Worm (Caenorhabditis elegans) whole organism, L1 larva: ENCODE data around the gene cut-3.
A peak's percentile ranks its signal among the peaks of the same experiment; 100 is the strongest.

Experiments
- C04F5.9 ChIP-seq: sonication (generic microtip); optimal IDR thresholded peaks from 2 replicates; lab custom pipeline; 2016; ENCODE audit warnings: missing genetic modification characterization, missing compliant biosample characterization
- C34B4.2 ChIP-seq: sonication (generic microtip); optimal IDR thresholded peaks from 2 replicates; lab custom pipeline; 2017; ENCODE audit warnings: mild to moderate bottlenecking, missing genetic modification characterization, missing compliant biosample characterization
- Y116A8C.19 ChIP-seq: sonication (generic microtip); optimal IDR thresholded peaks from 2 replicates; lab custom pipeline; 2016; ENCODE audit warnings: missing compliant biosample characterization, missing genetic modification characterization, borderline replicate concordance
- alr-1 ChIP-seq: fragments of 200-800 bp; sonication (Bioruptor generic); optimal IDR thresholded peaks from 2 replicates; lab custom pipeline; 2018; ENCODE audit warnings: borderline replicate concordance, mild to moderate bottlenecking, missing genetic modification characterization, missing compliant biosample characterization
- aly-2 ChIP-seq: fragments of 150-350 bp; optimal IDR thresholded peaks from 2 replicates; lab custom pipeline; 2014; ENCODE audit warnings: missing biosample characterization, missing genetic modification characterization
- ama-1 ChIP-seq: fragments of 150-350 bp; optimal IDR thresholded peaks from 2 replicates; lab custom pipeline; 2014
- blmp-1 ChIP-seq: fragments of 150-350 bp; optimal IDR thresholded peaks from 2 replicates; lab custom pipeline; 2014; ENCODE audit warnings: missing biosample characterization, missing genetic modification characterization
- efl-1 ChIP-seq, 4 experiments: fragments of 150-350 bp; optimal IDR thresholded peaks in 3 of 4; peaks in 1 of 4; 1 replicate in 1 of 4; 2 replicates in 3 of 4; lab custom pipeline; 2014; ENCODE audit warnings: missing biosample characterization in 2 of 4, missing genetic modification characterization in 2 of 4, missing genetic modification reagents in 2 of 4
- elt-2 ChIP-seq: sonication (generic microtip); optimal IDR thresholded peaks from 2 replicates; lab custom pipeline; 2016; ENCODE audit warnings: missing genetic modification characterization, mild to moderate bottlenecking, inconsistent platforms, missing compliant biosample characterization, missing genetic modification reagents
- elt-3 ChIP-seq, 6 experiments: fragments of 150-350 bp in 1 of 6; sonication (generic microtip); optimal IDR thresholded peaks; 2 replicates each; lab custom pipeline; 2017 to 2018; ENCODE audit warnings: missing biosample characterization in 6 of 6, missing genetic modification characterization in 6 of 6, inconsistent platforms in 1 of 6
- ets-5 ChIP-seq: fragments of 200-800 bp; sonication (Bioruptor generic); IDR thresholded peaks from 2 replicates; pipeline ENCODE4 v1.3.6; 2022; ENCODE audit warnings: missing genetic modification characterization, missing compliant biosample characterization
- fkh-10 ChIP-seq: sonication (generic microtip); optimal IDR thresholded peaks from 2 replicates; lab custom pipeline; 2017; ENCODE audit warnings: missing biosample characterization, missing genetic modification reagents, missing genetic modification characterization
- fkh-4 ChIP-seq: sonication (generic microtip); optimal IDR thresholded peaks from 2 replicates; lab custom pipeline; 2016; ENCODE audit warnings: missing compliant biosample characterization, missing genetic modification characterization, borderline replicate concordance
- fkh-8 ChIP-seq: sonication (generic microtip); optimal IDR thresholded peaks from 2 replicates; lab custom pipeline; 2016; ENCODE audit warnings: mild to moderate bottlenecking, missing genetic modification characterization, missing compliant biosample characterization
- fos-1 ChIP-seq: fragments of 150-350 bp; optimal IDR thresholded peaks from 2 replicates; lab custom pipeline; 2014; ENCODE audit warnings: missing biosample characterization, missing genetic modification characterization
- hlh-17 ChIP-seq: fragments of 200-800 bp; sonication (Bioruptor generic); optimal IDR thresholded peaks from 2 replicates; lab custom pipeline; 2018; ENCODE audit warnings: missing genetic modification characterization, mild to moderate bottlenecking, missing compliant biosample characterization, moderate library complexity, borderline replicate concordance
- hlh-4 ChIP-seq: sonication (generic microtip); optimal IDR thresholded peaks from 2 replicates; lab custom pipeline; 2016; ENCODE audit warnings: mild to moderate bottlenecking, missing genetic modification characterization, missing compliant biosample characterization
- lin-14 ChIP-seq: fragments of 200-800 bp; sonication (Bioruptor generic); optimal IDR thresholded peaks from 2 replicates; lab custom pipeline; 2018; ENCODE audit warnings: mild to moderate bottlenecking, missing genetic modification characterization, moderate library complexity, missing compliant biosample characterization
- lin-35 ChIP-seq, 2 experiments: fragments of 150-350 bp; optimal IDR thresholded peaks; 2 replicates each; lab custom pipeline; 2014; ENCODE audit warnings: missing biosample characterization in 2 of 2, missing genetic modification characterization in 2 of 2, missing genetic modification reagents in 2 of 2
- mab-9 ChIP-seq: fragments of 200-800 bp; sonication (Bioruptor generic); IDR thresholded peaks from 2 replicates; pipeline ENCODE4 v1.3.6; 2022; ENCODE audit warnings: missing genetic modification reagents, missing genetic modification characterization, missing compliant biosample characterization
- mdl-1 ChIP-seq, 2 experiments: fragments of 150-350 bp; optimal IDR thresholded peaks; 2 replicates each; lab custom pipeline; 2014 to 2017; ENCODE audit warnings: missing biosample characterization in 2 of 2, missing genetic modification characterization in 2 of 2, inconsistent platforms in 1 of 2
- mef-2 ChIP-seq: fragments of 150-350 bp; optimal IDR thresholded peaks from 2 replicates; lab custom pipeline; 2014; ENCODE audit warnings: missing biosample characterization, missing genetic modification characterization
- nhr-11 ChIP-seq: fragments of 150-350 bp; optimal IDR thresholded peaks from 2 replicates; lab custom pipeline; 2014; ENCODE audit warnings: missing biosample characterization, missing genetic modification characterization
- nhr-20 ChIP-seq: sonication (generic microtip); optimal IDR thresholded peaks from 2 replicates; lab custom pipeline; 2016; ENCODE audit warnings: mild to moderate bottlenecking, missing genetic modification characterization, missing compliant biosample characterization
- nhr-237 ChIP-seq: fragments of 150-350 bp; optimal IDR thresholded peaks from 2 replicates; lab custom pipeline; 2014; ENCODE audit warnings: missing biosample characterization, missing genetic modification characterization
- nhr-71 ChIP-seq: sonication (generic microtip); optimal IDR thresholded peaks from 2 replicates; lab custom pipeline; 2016; ENCODE audit warnings: mild to moderate bottlenecking, missing genetic modification characterization, moderate library complexity, missing compliant biosample characterization
- nhr-76 ChIP-seq: sonication (generic microtip); optimal IDR thresholded peaks from 2 replicates; lab custom pipeline; 2017; ENCODE audit warnings: missing biosample characterization, missing genetic modification characterization
- nhr-85 ChIP-seq: sonication (generic microtip); peaks from one replicate; lab custom pipeline; 2016; ENCODE audit warnings: missing genetic modification characterization, inconsistent platforms, missing compliant biosample characterization
- snpc-4 ChIP-seq: fragments of 150-350 bp; optimal IDR thresholded peaks from 2 replicates; lab custom pipeline; 2014; ENCODE audit warnings: missing biosample characterization, missing genetic modification characterization
- snu-23 ChIP-seq: sonication (generic microtip); optimal IDR thresholded peaks from 2 replicates; lab custom pipeline; 2016; ENCODE audit warnings: missing genetic modification characterization, missing compliant biosample characterization
- sox-4 ChIP-seq: sonication (generic microtip); optimal IDR thresholded peaks from 2 replicates; lab custom pipeline; 2016; ENCODE audit warnings: missing genetic modification characterization, missing compliant biosample characterization
- sptf-1 ChIP-seq: fragments of 150-350 bp; optimal IDR thresholded peaks from 2 replicates; lab custom pipeline; 2014; ENCODE audit warnings: missing biosample characterization, missing genetic modification characterization
- sup-37 ChIP-seq: fragments of 200-800 bp; sonication (Bioruptor generic); optimal IDR thresholded peaks from 2 replicates; lab custom pipeline; 2018; ENCODE audit warnings: mild to moderate bottlenecking, missing genetic modification characterization, missing compliant biosample characterization
- tlp-1 ChIP-seq: fragments of 150-350 bp; optimal IDR thresholded peaks from 2 replicates; lab custom pipeline; 2014; ENCODE audit warnings: missing biosample characterization, missing genetic modification characterization
- unc-30 ChIP-seq: sonication (generic microtip); optimal IDR thresholded peaks from 2 replicates; lab custom pipeline; 2017; ENCODE audit warnings: missing biosample characterization, missing genetic modification characterization
- unc-86 ChIP-seq: sonication (generic microtip); optimal IDR thresholded peaks from 2 replicates; lab custom pipeline; 2016; ENCODE audit warnings: missing genetic modification characterization, missing compliant biosample characterization
- zip-4 ChIP-seq: fragments of 200-800 bp; sonication (Bioruptor generic); optimal IDR thresholded peaks from 2 replicates; lab custom pipeline; 2018; ENCODE audit warnings: mild to moderate bottlenecking, missing genetic modification characterization, moderate library complexity, missing compliant biosample characterization

Gene cut-3

ce11 chrII:8440792-8441191 is 5.8 kb downstream of the cut-3 start (continued):
- no peak for TF ChIP-seq fkh-4 (tag; lab: Kevin White, UChicago)
- TF ChIP-seq nhr-20 (tag; lab: Kevin White, UChicago) = peak; percentile 84
- TF ChIP-seq ets-5 = no peak
- TF ChIP-seq nhr-71 (tag; lab: Kevin White, UChicago) = peak; percentile 75
- no peak for TF ChIP-seq nhr-76 (tag; lab: Kevin White, UChicago)
- TF ChIP-seq fkh-10 (GFP tag; lab: Kevin White, UChicago) = no peak
- TF ChIP-seq fos-1 = no peak
- TF ChIP-seq sup-37 (GFP tag; lab: Kevin White, UChicago) = no peak
- no peak for TF ChIP-seq hlh-17
- peak in 1 of 2 experiments; percentile 51 for TF ChIP-seq mdl-1 (tag; optimal IDR thresholded peaks at IDR 0.05; lab: Kevin White, UChicago)
- no peak for TF ChIP-seq snpc-4 (tag; lab: Kevin White, UChicago)
- TF ChIP-seq sptf-1 (tag; lab: Kevin White, UChicago) = no peak
- no peak for TF ChIP-seq tlp-1
- no peak for TF ChIP-seq efl-1 (optimal IDR thresholded peaks at IDR 0.05; lab: Kevin White, UChicago)
- peak in 1 of 2 experiments; percentile 90 for TF ChIP-seq efl-1 (GFP tag; optimal IDR thresholded peaks at IDR 0.05 in 1 of 2; lab: Kevin White, UChicago)
- TF ChIP-seq mef-2 (tag; lab: Kevin White, UChicago) = no peak
- no peak for TF ChIP-seq alr-1 (tag; lab: Kevin White, UChicago)
- no peak for TF ChIP-seq lin-35 (GFP tag; optimal IDR thresholded peaks at IDR 0.05; lab: Kevin White, UChicago)
- no peak for TF ChIP-seq hlh-4 (tag; lab: Kevin White, UChicago)
- TF ChIP-seq aly-2 (tag; lab: Kevin White, UChicago) = no peak
- TF ChIP-seq mab-9 (GFP tag; lab: Robert Waterston, UW) = no peak
- no peak for TF ChIP-seq elt-2 (tag; lab: Kevin White, UChicago)
- peak; percentile 48 for TF ChIP-seq snu-23 (GFP tag; lab: Kevin White, UChicago)
- TF ChIP-seq Y116A8C.19 (tag; lab: Kevin White, UChicago) = no peak

DNA sequence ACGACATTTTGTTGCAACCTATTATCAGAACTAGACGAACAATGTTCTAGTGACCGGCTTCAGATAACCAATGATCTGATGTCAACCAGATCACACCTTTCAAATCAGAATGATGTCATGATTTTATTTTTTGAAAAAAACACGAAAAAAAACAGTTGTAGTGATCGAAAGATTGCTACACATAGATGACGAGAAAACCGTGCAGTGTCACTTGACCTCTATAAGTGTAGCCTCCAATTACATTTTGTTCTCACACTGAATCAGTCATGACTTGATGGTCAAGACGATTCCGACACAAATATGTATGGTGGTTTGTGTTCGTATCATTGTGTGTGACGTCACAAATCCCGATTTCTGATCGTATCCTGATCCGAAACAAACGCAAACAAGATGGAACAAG is 6.5 kb downstream of the cut-3 start:
- TF ChIP-seq ama-1 (lab: Kevin White, UChicago) (peak; percentile 2), nhr-20 (tag; lab: Kevin White, UChicago) (peak; percentile 55), lin-35 (GFP tag; optimal IDR thresholded peaks at IDR 0.05; lab: Kevin White, UChicago) (peak in 1 of 2 experiments; percentile 5), unc-30 (tag; lab: Kevin White, UChicago) (no peak), blmp-1 (tag; lab: Kevin White, UChicago) (peak; percentile 17), fkh-4 (tag; lab: Kevin White, UChicago) (no peak), unc-86 (tag; lab: Kevin White, UChicago) (no peak), alr-1 (tag; lab: Kevin White, UChicago) (no peak), nhr-85 (peak; percentile 88), sptf-1 (tag; lab: Kevin White, UChicago) (no peak), nhr-71 (tag; lab: Kevin White, UChicago) (peak; percentile 20), lin-14 (GFP tag; lab: Kevin White, UChicago) (peak; percentile 8)

DNA sequence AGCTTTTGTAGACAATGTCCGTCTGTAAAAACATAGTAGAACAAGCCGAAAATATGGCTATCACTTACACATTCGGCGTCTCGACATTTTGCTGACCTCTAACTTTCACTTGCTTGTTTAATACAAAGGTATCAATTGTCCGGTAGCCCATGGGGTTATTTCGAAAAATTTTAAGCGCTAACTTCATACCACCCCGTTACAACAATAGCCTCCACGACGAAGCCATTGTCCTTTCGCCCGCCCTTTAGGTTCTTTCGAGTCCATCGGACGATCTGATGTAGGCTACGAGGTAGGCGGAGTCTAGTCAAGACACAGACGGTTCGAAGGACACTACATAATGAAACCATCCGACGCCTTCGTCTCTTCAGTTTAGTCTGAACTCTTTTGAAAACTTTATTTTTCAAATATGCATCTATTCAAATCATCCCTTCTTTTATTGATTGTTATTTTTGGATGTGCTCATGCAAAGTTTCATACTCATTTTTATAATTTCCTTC is 7.8 kb downstream of the cut-3 start, which contains the start of gene lips-10:
Gene lips-10 (plus strand): TSS at position 378 of the 497 bp plus-strand sequence.
- no peak for TF ChIP-seq zip-4 (GFP tag; lab: Kevin White, UChicago)
- no peak for TF ChIP-seq C04F5.9 (tag; lab: Kevin White, UChicago)
- no peak for TF ChIP-seq fos-1
- no peak for TF ChIP-seq sox-4 (tag; lab: Kevin White, UChicago)
- TF ChIP-seq nhr-85 = peak; percentile 71
- TF ChIP-seq unc-86 (tag; lab: Kevin White, UChicago) = no peak
- no peak for TF ChIP-seq C34B4.2 (tag; lab: Kevin White, UChicago)
- no peak for TF ChIP-seq fkh-8
- no peak for TF ChIP-seq nhr-237
- peak; percentile 49 for TF ChIP-seq blmp-1 (tag; lab: Kevin White, UChicago)
- TF ChIP-seq nhr-11 (tag; lab: Kevin White, UChicago) = no peak
- peak in 1 of 6 experiments; percentile 22 for TF ChIP-seq elt-3 (tag; optimal IDR thresholded peaks at IDR 0.05; lab: Kevin White, UChicago)
